Worm (Caenorhabditis elegans) whole organism, midembryonic: ENCODE measurements around the gene F53F4.1.
A peak's percentile ranks its signal among the peaks of the same experiment; 100 is the strongest.

ENCODE experiments used
- T22C8.4 ChIP-seq: fragments of 200-800 bp; sonication (Bioruptor generic); IDR thresholded peaks from 2 replicates; pipeline ENCODE4 v1.3.6; 2022; ENCODE audit warnings: missing genetic modification characterization, missing compliant biosample characterization
- cog-1 ChIP-seq: sonication (generic microtip); optimal IDR thresholded peaks from 2 replicates; lab custom pipeline; 2016; ENCODE audit warnings: missing genetic modification characterization, missing compliant biosample characterization
- flt-1 ChIP-seq: fragments of 200-800 bp; sonication (Bioruptor generic); IDR thresholded peaks from 2 replicates; pipeline ENCODE4 v1.3.6; 2022; ENCODE audit warnings: missing genetic modification characterization, missing compliant biosample characterization
- klf-2 ChIP-seq: fragments of 200-800 bp; sonication (Bioruptor generic); conservative IDR thresholded peaks from 2 replicates; pipeline ENCODE4 v1.3.6; 2022; ENCODE audit warnings: missing genetic modification reagents, missing genetic modification characterization, missing compliant biosample characterization
- med-1 ChIP-seq: sonication (generic microtip); optimal IDR thresholded peaks from 2 replicates; lab custom pipeline; 2017; ENCODE audit warnings: missing genetic modification characterization, mild to moderate bottlenecking, missing compliant biosample characterization, antibody characterized with exemption, missing genetic modification reagents; ENCODE audit not compliant: insufficient read depth
- ref-1 ChIP-seq: fragments of 200-800 bp; sonication (Bioruptor generic); conservative IDR thresholded peaks from 2 replicates; pipeline ENCODE4 v1.3.6; 2022; ENCODE audit warnings: missing genetic modification reagents, missing genetic modification characterization, missing compliant biosample characterization
- tab-1 ChIP-seq: fragments of 200-800 bp; sonication (Bioruptor generic); IDR thresholded peaks from 2 replicates; pipeline ENCODE4 v1.3.6; 2022; ENCODE audit warnings: missing genetic modification characterization, missing compliant biosample characterization
- ztf-23 ChIP-seq: fragments of 200-800 bp; sonication (Bioruptor generic); IDR thresholded peaks from 2 replicates; pipeline ENCODE4 v1.3.6; 2022; ENCODE audit warnings: missing genetic modification reagents, missing genetic modification characterization, missing compliant biosample characterization
- ztf-29 ChIP-seq: fragments of 200-800 bp; sonication (Bioruptor generic); IDR thresholded peaks from 2 replicates; pipeline ENCODE4 v1.3.6; 2022; ENCODE audit warnings: missing genetic modification reagents, missing genetic modification characterization, missing compliant biosample characterization

Gene F53F4.1

DNA sequence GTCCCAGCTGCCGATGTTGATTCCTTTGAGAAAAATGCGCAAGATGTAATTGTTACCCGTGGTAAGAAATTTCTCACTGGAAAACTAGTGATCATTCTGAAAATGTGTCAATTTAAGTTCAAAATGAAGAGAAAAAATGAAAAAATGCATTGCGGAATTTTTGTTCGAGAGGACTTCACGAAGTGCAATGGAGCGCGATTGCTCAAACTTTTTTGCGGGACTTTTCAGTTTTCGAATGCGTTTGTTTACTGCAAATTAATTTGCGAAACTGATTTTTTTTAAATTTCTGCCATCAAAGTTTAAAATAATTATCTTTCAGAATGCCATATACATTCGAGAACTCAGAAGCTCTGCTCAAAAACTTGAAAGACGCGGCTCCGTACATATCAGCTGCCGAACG, 16.1 kb upstream of the F53F4.1 start, which contains the start of the genes nuaf-1 and bir-2:
nuaf-1 (minus strand) TSS at position 98 of the 400 bp plus-strand sequence.
bir-2 (plus strand) TSS at position 318 of the 400 bp plus-strand sequence.
- TF ChIP-seq med-1 (GFP tag; lab: Kevin White, UChicago) = no peak

DNA sequence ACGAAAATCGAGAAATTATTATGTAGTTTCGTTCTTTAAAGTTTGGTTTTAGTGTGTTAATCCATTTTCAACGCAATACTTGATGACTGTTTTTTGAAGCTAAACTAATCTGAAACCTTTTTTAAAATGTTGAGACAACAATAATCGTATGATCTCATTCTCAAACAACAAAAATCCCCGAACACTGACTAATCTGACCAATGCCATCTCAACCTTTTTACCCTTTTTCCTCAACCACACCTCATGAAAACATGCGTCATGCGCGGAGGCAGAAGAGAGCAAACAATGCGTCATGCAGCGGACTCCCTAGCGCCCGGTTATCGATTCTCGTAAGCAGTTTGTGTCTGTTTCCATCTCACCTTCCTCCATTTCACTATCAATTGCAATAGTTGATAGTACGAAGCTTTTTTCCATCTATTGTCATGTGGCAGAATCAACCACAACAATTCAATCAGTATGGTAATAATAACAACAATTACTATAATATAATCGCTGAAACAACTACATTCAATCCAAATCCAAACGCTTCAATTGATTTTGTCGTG, 12.8 kb upstream of the F53F4.1 start, which contains the start of gene C50B8.4:
C50B8.4 (plus strand) TSS at position 299 of the 545 bp plus-strand sequence.
- TF ChIP-seq klf-2 (GFP tag; lab: Robert Waterston, UW) = no peak
- no peak for TF ChIP-seq T22C8.4 (GFP tag; lab: Robert Waterston, UW)
- no peak for TF ChIP-seq ztf-23
- TF ChIP-seq flt-1 (GFP tag; lab: Robert Waterston, UW) = no peak
- no peak for TF ChIP-seq tab-1 (GFP tag; lab: Robert Waterston, UW)
- TF ChIP-seq ztf-29 (GFP tag; lab: Robert Waterston, UW) = no peak
- TF ChIP-seq ref-1 = no peak
- TF ChIP-seq cog-1 (tag; lab: Kevin White, UChicago) = no peak
- TF ChIP-seq med-1 (GFP tag; lab: Kevin White, UChicago) = no peak

DNA sequence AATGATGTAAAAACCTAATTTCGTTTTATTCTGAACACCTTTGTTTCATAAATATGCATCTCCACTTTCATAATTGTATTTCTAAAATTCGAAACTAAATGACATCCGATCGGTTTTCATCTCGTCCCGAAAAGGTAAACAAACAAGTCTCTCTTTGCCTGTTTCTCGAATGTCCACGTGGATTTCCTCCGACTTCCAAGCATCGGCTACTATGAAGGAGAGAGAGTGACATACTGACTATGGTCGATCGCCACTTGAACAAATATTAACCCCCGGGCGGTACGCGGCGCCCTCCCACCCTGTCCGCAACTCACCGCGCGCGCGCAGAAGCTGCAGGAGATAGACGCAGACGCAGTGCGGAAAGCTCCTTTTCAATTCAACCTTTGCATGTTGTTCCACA, 8.7 kb upstream of the F53F4.1 start:
- TF ChIP-seq ref-1 (no peak), cog-1 (tag; lab: Kevin White, UChicago) (no peak), ztf-29 (GFP tag; lab: Robert Waterston, UW) (no peak), ztf-23 (peak; percentile 43; the same call in 1 of the 2 replicates), med-1 (GFP tag; lab: Kevin White, UChicago) (no peak), klf-2 (GFP tag; lab: Robert Waterston, UW) (no peak)

DNA sequence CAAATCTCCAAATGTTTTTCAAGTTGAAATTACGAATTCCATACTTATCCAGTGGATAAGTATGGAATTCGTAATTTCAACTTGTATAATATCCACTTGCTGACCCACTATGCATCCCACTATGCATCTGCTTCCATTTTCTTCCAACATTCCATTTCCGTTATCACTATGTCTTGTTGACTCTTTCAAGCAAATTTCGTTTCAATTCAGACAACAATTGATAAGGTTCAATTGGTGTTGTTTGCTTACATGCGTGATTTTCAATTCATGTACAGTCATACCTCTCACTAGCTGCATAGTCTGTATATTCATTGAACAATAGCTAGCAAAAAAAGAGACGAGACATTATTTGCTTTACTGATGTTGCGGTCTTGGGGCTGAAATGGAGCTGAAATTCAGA, 7.8 kb upstream of the F53F4.1 start:
- TF ChIP-seq ztf-23 (no peak), med-1 (GFP tag; lab: Kevin White, UChicago) (no peak), cog-1 (tag; lab: Kevin White, UChicago) (no peak), flt-1 (GFP tag; lab: Robert Waterston, UW) (no peak), ref-1 (no peak), T22C8.4 (GFP tag; lab: Robert Waterston, UW) (no peak), tab-1 (GFP tag; lab: Robert Waterston, UW) (no peak), ztf-29 (GFP tag; lab: Robert Waterston, UW) (no peak), klf-2 (GFP tag; lab: Robert Waterston, UW) (no peak)

DNA sequence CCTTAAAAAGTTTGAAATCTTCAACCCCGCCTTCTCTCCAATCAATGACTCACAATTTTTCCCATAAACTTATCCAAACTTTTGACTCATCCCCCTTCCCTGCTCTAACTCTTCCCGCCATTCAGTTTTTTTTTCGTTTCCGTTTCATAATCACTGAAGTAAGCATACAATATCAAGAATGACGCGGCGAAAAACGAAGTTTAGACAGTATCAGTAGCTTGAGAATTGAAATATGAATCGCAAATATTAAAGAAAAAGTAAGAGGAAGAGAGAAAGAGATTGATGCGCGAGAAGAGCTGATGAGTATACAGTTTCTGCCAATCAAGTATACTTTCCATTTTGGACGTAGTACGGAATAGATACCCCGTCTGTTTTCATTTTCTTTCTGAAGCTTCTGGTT, 7.1 kb upstream of the F53F4.1 start:
- TF ChIP-seq ztf-29 (GFP tag; lab: Robert Waterston, UW) (no peak), tab-1 (GFP tag; lab: Robert Waterston, UW) (no peak), ztf-23 (no peak), ref-1 (no peak), T22C8.4 (GFP tag; lab: Robert Waterston, UW) (no peak), flt-1 (GFP tag; lab: Robert Waterston, UW) (no peak), cog-1 (tag; lab: Kevin White, UChicago) (no peak), med-1 (GFP tag; lab: Kevin White, UChicago) (no peak), klf-2 (GFP tag; lab: Robert Waterston, UW) (no peak)

DNA sequence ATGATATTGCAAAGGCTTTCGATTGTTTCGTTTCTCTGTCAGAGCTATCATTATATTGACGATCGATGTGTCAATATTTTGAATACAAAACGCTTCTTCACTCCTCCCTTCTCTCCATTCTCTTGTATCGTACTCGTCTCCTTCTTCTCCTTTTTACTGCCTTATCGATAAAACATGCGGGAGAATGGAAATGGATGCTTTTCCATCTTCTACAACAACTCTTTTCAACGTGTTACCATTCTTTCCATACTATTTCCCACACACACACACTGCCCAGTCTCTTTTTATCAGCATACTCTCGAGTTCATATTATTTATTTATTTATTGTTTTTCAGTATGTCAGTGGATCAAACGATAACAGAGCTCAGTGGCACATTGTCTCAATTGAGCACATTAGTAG, 5.9 kb upstream of the F53F4.1 start, which contains the start of gene C50B8.6:
C50B8.6 (plus strand) TSS at position 336 of the 400 bp plus-strand sequence.
- TF ChIP-seq med-1 (GFP tag; lab: Kevin White, UChicago) (no peak), T22C8.4 (GFP tag; lab: Robert Waterston, UW) (no peak), cog-1 (tag; lab: Kevin White, UChicago) (no peak), tab-1 (GFP tag; lab: Robert Waterston, UW) (no peak), ztf-29 (GFP tag; lab: Robert Waterston, UW) (no peak), ztf-23 (no peak), klf-2 (GFP tag; lab: Robert Waterston, UW) (no peak), flt-1 (GFP tag; lab: Robert Waterston, UW) (no peak), ref-1 (no peak)

DNA sequence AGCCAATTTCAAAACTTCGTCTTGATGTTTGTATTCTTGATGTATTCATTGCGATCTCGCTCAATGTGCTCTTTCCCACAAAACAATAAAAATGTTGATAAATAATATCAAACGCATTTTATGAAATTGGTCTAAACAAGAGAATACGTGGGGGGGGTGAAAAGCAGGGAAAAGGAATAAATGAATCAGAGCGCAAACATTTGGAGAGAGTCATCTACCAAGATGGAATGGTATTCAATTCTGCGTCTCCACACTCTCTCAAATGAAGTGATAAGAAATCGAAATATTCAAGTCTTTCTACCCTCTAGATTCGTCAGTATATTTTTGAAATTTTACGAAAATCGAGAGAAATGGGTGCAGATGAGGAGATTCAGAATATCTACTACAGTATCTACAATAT, 3.9 kb upstream of the F53F4.1 start, which contains the start of gene C50B8.5:
C50B8.5 (plus strand) TSS at position 273 of the 400 bp plus-strand sequence.
- TF ChIP-seq cog-1 (tag; lab: Kevin White, UChicago) (no peak), med-1 (GFP tag; lab: Kevin White, UChicago) (no peak), tab-1 (GFP tag; lab: Robert Waterston, UW) (no peak), ztf-29 (GFP tag; lab: Robert Waterston, UW) (no peak), flt-1 (GFP tag; lab: Robert Waterston, UW) (no peak), klf-2 (GFP tag; lab: Robert Waterston, UW) (no peak), ztf-23 (no peak)

DNA sequence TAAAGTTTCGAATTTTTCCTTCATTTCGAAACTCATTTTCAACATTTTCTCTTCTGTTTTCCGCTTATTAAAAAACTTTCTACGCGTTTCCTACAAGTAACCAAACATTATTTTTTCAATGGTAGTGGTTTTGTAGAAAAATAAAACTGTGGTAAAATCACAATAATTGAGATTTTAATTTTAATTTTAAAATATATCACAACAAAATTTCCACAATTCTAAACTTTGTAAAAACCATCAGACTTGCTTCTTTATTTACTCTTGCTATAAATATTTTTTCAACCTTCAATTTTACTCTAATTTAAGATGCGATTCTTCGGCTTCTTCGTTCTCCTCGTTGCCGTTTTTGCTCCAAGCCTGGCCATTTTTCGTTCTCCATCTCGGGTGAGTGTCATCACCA, 3.3 kb downstream of the F53F4.1 start, which contains the start of gene F53F4.17:
F53F4.17 (plus strand) TSS at position 301 of the 400 bp plus-strand sequence.
- TF ChIP-seq ref-1 = no peak
- TF ChIP-seq T22C8.4 (GFP tag; lab: Robert Waterston, UW) = no peak
- TF ChIP-seq flt-1 (GFP tag; lab: Robert Waterston, UW) = no peak
- TF ChIP-seq med-1 (GFP tag; lab: Kevin White, UChicago) = no peak
- no peak for TF ChIP-seq cog-1 (tag; lab: Kevin White, UChicago)
- TF ChIP-seq klf-2 (GFP tag; lab: Robert Waterston, UW) = no peak
- no peak for TF ChIP-seq ztf-23
- no peak for TF ChIP-seq tab-1 (GFP tag; lab: Robert Waterston, UW)
- TF ChIP-seq ztf-29 (GFP tag; lab: Robert Waterston, UW) = no peak

DNA sequence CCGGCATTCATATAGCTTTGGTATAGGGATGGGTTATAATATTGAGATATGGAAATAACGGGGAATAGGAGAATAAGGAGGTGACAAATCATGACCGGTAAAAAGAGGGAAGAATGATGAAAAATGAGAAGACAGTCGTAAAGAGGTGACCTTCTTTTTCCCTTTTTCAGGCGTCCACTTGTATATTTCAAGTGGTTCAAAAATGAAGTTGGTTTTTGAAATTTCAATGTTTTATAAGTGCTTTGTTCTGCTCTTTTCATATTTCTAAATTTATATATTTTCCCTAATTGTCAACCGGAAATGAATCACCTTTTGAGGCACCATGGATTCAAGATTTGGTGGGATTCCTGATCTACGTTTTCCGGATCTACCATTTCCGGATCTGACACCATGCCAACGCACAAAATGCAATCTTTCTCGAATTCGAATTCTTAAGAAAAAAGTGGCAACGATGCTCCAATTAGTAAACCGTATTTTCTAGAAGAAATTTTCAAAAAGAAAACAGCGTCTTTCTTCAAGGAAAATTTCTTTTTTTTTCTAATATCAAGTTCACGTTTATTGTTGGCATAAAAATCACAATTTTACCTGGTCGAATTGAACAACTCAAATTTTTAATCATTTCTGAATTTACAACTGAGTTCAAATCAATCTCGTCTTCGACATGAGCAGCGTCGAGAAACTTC, 5.1 kb downstream of the F53F4.1 start, which contains the start of the genes F53F4.2 and F53F4.18:
F53F4.2 (minus strand) TSS at position 101 of the 683 bp plus-strand sequence.
F53F4.18 (plus strand) TSS at position 633 of the 683 bp plus-strand sequence.
- TF ChIP-seq flt-1 (GFP tag; lab: Robert Waterston, UW) = no peak
- TF ChIP-seq ztf-23 = no peak
- TF ChIP-seq tab-1 (GFP tag; lab: Robert Waterston, UW) = no peak
- TF ChIP-seq ztf-29 (GFP tag; lab: Robert Waterston, UW) = no peak
- no peak for TF ChIP-seq klf-2 (GFP tag; lab: Robert Waterston, UW)
- no peak for TF ChIP-seq T22C8.4 (GFP tag; lab: Robert Waterston, UW)
- no peak for TF ChIP-seq cog-1 (tag; lab: Kevin White, UChicago)
- no peak for TF ChIP-seq med-1 (GFP tag; lab: Kevin White, UChicago)
